Fruit fly (Drosophila melanogaster) whole organism: ENCODE data around the gene Vha100-2.

Experiments used
- CG8478 ChIP-seq: fragments of >200 bp; optimal IDR thresholded peaks from 2 replicates; lab custom pipeline; 2018; ENCODE audit warnings: inconsistent platforms
- Dll ChIP-seq: fragments of >200 bp; optimal IDR thresholded peaks from 2 replicates; lab custom pipeline; 2017
- psq ChIP-seq: fragments of >200 bp; optimal IDR thresholded peaks from 2 replicates; lab custom pipeline; 2017

DNA sequence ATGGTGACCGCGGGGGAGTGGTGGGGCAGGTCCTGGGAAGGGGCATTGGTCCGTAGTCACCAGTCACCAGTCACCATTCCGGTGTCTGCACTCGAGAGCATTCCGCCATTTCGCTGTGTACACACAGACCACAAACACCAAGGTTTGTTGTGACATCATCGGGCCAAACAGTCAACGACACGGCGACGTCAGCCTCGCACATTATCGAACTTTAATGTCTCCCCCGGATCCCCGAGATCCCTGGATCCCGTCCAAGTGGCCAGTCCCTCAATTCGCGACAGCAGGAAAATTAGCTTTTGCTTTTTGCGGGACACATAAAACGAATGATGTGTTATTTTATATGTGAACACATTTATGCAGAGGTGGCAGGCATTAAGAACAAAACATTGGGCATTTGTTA lies 4.1 kb downstream of the Vha100-2 start:
- TF ChIP-seq psq (lab: Kevin White, UChicago) (no peak), Dll (lab: Kevin White, UChicago) (no peak), CG8478 (lab: Kevin White, UChicago) (no peak)
